Worm (Caenorhabditis elegans): ENCODE results near the gene lgc-54.

Gene lgc-54

DNA sequence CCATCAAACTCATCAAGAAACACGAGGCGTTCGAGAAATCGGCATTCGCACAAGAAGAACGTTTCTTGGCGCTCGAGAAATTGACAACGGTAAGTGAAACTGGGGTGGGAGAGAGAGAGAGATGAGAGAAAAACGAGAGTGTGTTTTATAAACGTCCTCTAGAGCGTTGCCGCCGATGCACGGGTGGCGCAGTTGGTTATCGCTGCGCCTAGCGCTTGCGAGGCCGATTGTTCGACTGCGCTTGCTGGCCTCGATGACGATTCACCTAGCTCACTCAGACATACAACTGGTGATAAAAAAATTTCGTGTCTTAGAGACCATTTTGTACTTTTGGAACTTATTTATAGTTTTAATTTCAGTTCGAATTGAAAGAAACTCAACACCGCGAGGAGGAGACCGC, 42.4 kb upstream of the lgc-54 start (continued):
- peak; percentile 71 for TF ChIP-seq lin-11 (tag; optimal IDR thresholded peaks at IDR 0.05)
- TF ChIP-seq pha-4 (tag; optimal IDR thresholded peaks at IDR 0.05) = no peak
- no peak for TF ChIP-seq K09A11.1 (tag; optimal IDR thresholded peaks at IDR 0.05; ENCODE audit: insufficient read depth)
- TF ChIP-seq eyg-1 (tag; optimal IDR thresholded peaks at IDR 0.05) = peak; percentile 56
- no peak for TF ChIP-seq pax-1 (tag; optimal IDR thresholded peaks at IDR 0.05)
- TF ChIP-seq ahr-1 (tag; optimal IDR thresholded peaks at IDR 0.05) = peak; percentile 50
- TF ChIP-seq dmd-4 (tag; optimal IDR thresholded peaks at IDR 0.05; ENCODE audit: borderline replicate concordance) = no peak
- peak; percentile 64 for TF ChIP-seq fax-1 (tag; optimal IDR thresholded peaks at IDR 0.05)
- peak; percentile 52 for TF ChIP-seq tbx-2 (tag; optimal IDR thresholded peaks at IDR 0.05)
- TF ChIP-seq C08G9.2 (tag; optimal IDR thresholded peaks at IDR 0.05) = peak; percentile 65
- peak; percentile 61 for TF ChIP-seq ceh-24 (tag; optimal IDR thresholded peaks at IDR 0.05)
- TF ChIP-seq hlh-13 (GFP tag; optimal IDR thresholded peaks at IDR 0.05) = peak; percentile 70
- TF ChIP-seq hlh-6 (tag; optimal IDR thresholded peaks at IDR 0.05) = peak; percentile 84
- peak; percentile 74 for TF ChIP-seq ceh-18 (tag; optimal IDR thresholded peaks at IDR 0.05)
- peak; percentile 58 for TF ChIP-seq hlh-8 (tag; optimal IDR thresholded peaks at IDR 0.05)
- peak; percentile 69 for TF ChIP-seq npax-4 (tag; optimal IDR thresholded peaks at IDR 0.05)

DNA sequence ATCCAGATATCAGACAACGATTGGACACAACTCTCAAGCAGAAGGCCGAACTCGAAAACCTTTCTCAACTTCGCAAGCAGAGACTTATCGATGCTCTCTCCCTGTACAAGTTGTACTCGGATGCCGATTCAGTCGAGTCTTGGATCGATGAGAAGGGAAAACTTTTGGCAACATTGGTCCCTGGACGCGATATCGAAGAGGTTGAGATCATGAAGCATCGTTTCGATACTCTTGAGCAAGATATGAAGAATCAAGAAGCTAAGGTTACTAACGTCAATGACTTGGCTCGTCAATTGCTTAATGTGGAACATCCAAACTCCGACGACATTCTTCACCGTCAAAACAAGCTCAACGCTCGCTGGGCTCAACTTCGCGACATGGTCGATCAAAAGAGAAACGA, 38.7 kb upstream of the lgc-54 start:
- TF ChIP-seq unc-55 (GFP tag; optimal IDR thresholded peaks at IDR 0.05) (no peak), dmd-4 (tag; optimal IDR thresholded peaks at IDR 0.05; ENCODE audit: borderline replicate concordance) (no peak), ceh-2 (tag; optimal IDR thresholded peaks at IDR 0.05) (no peak), nhr-232 (tag; optimal IDR thresholded peaks at IDR 0.05) (no peak), eyg-1 (tag; optimal IDR thresholded peaks at IDR 0.05) (no peak), pha-4 (tag; optimal IDR thresholded peaks at IDR 0.05) (no peak), hlh-13 (GFP tag; optimal IDR thresholded peaks at IDR 0.05) (no peak)

DNA sequence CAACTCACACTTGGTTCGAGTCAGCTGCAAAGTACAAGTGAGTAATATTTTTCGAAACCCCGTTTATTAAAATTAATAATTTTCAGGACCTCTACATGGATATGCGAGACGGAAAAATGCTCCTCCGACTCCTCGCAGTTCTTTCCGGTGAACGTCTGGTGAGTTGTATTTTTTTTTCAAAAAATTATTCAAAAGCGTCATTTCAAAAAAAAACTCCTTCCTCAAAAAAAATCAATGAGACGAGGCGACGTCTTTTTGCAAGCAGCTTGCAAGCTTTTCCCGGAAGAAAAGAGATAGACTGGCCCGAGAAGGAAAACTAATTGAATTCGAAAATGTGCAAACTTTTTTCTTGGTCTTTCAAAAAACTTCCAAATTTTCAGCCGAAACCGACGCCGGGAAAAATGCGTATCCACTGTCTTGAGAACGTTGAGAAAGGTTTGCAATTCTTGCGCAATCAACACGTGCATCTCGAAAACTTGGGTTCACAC, 36.1 kb upstream of the lgc-54 start:
- TF ChIP-seq ceh-34 (tag; optimal IDR thresholded peaks at IDR 0.05) (no peak), unc-42 (tag; optimal IDR thresholded peaks at IDR 0.05) (peak; percentile 57)

DNA sequence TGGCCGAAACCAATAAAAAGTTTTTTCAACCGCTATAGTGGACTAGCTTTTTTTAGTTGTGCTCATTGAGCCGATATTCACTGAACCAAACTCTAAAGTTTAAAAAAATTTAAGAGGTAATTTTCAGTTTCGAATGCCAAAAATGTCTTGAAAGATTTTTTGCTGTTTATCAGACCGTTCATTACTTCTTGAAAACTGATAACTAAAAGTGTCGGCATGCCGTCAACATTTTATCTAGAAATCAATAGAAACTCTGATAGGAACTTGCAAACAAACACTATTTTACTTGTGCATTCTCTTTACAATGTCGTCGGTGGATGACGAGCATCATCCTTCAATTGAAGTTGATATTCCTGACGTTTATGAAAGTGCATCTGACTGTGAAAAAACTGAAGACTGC, 35.3 kb upstream of the lgc-54 start:
- TF ChIP-seq T23F11.4 (GFP tag; optimal IDR thresholded peaks at IDR 0.05) (no peak), elt-2 (tag; optimal IDR thresholded peaks at IDR 0.05) (peak; percentile 55)

DNA sequence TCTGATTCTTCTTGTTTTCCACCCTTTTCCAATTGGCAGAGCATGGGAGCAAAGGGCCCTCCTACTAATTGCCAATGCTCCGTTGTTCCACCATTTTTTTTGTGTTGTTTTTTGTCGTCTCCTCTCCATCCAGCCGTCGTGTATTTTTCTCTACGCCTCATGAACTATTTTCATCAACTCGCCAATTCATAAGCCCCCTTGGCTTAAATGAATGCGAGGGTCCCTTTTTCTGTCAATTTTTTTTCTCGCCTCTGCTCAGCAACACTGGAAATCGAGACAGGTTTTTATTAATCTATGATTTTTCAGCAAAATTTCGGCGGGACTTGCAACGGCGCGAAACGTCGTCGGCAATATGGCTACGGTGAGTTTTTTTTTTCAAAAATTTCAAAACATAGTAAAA, 34.6 kb upstream of the lgc-54 start, which contains the start of gene unc-70:
TSS of gene unc-70 (plus strand) at position 301 of the 400 bp plus-strand sequence.
- TF ChIP-seq ref-2 (tag; optimal IDR thresholded peaks at IDR 0.05) = no peak
- no peak for TF ChIP-seq unc-3 (GFP tag; conservative IDR thresholded peaks at IDR 0.05)
- TF ChIP-seq unc-3 (tag; optimal IDR thresholded peaks at IDR 0.05) = peak; percentile 15

DNA sequence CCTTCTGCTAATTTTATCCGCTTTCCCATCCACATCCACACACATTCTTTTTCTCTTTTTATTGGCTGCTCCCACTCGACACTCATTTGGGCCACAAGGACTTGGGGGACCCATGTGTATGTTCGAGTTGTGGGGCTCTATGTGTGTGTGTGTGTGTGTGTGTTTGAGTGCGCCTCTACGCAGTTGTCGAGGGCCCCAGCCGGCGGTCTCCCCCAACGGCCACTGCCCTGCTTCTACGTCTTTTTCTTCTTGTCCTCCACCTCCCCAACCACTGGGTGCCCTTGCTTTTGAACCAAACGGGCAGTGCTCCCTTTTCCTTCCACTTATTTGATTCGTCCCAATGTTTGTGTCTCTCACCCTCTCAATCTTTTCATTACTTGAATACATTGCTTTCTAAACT, 34.2 kb upstream of the lgc-54 start:
- TF ChIP-seq C38D4.7 (GFP tag; optimal IDR thresholded peaks at IDR 0.05) (peak; percentile 27), elt-2 (tag; optimal IDR thresholded peaks at IDR 0.05) (no peak), ref-2 (tag; optimal IDR thresholded peaks at IDR 0.05) (peak; percentile 64), mec-3 (tag; optimal IDR thresholded peaks at IDR 0.05; ENCODE audit: borderline replicate concordance) (peak; percentile 19), unc-3 (GFP tag; conservative IDR thresholded peaks at IDR 0.05) (no peak), unc-3 (tag; optimal IDR thresholded peaks at IDR 0.05) (no peak), lin-11 (tag; optimal IDR thresholded peaks at IDR 0.05) (no peak), ttx-3 (tag; optimal IDR thresholded peaks at IDR 0.05) (no peak), ahr-1 (tag; optimal IDR thresholded peaks at IDR 0.05) (no peak), ceh-34 (tag; optimal IDR thresholded peaks at IDR 0.05) (peak; percentile 43), hlh-30 (tag; optimal IDR thresholded peaks at IDR 0.05; ENCODE audit: insufficient read depth) (no peak), hlh-15 (tag; optimal IDR thresholded peaks at IDR 0.05) (no peak), K02D7.2 (tag; optimal IDR thresholded peaks at IDR 0.05) (no peak), ceh-30 (tag; optimal IDR thresholded peaks at IDR 0.05) (no peak), ceh-18 (tag; optimal IDR thresholded peaks at IDR 0.05) (peak; percentile 65), tbx-7 (tag; optimal IDR thresholded peaks at IDR 0.05) (no peak), lim-6 (tag; optimal IDR thresholded peaks at IDR 0.05) (no peak), fkh-6 (tag; optimal IDR thresholded peaks at IDR 0.05) (peak; percentile 43), C08G9.2 (tag; optimal IDR thresholded peaks at IDR 0.05) (peak; percentile 51), sox-4 (tag; optimal IDR thresholded peaks at IDR 0.05) (peak; percentile 30), syd-9 (tag; optimal IDR thresholded peaks at IDR 0.05) (peak; percentile 77), hlh-8 (tag; optimal IDR thresholded peaks at IDR 0.05) (peak; percentile 24), Y22D7AL.16 (tag; optimal IDR thresholded peaks at IDR 0.05) (no peak), ceh-31 (tag; optimal IDR thresholded peaks at IDR 0.05) (peak; percentile 81), ceh-48 (tag; optimal IDR thresholded peaks at IDR 0.05) (no peak), ceh-45 (GFP tag; IDR thresholded peaks at IDR 0.05) (no peak), eyg-1 (tag; optimal IDR thresholded peaks at IDR 0.05) (no peak)

All from whole organism, late embryonic.